Worm (Caenorhabditis elegans): ENCODE data around the gene ndx-3.
"Not testable (repeated sequence)": the region's sequence is repeated elsewhere in the genome, so short reads cannot be mapped to it uniquely, and the experiment has no call there.

DNA sequence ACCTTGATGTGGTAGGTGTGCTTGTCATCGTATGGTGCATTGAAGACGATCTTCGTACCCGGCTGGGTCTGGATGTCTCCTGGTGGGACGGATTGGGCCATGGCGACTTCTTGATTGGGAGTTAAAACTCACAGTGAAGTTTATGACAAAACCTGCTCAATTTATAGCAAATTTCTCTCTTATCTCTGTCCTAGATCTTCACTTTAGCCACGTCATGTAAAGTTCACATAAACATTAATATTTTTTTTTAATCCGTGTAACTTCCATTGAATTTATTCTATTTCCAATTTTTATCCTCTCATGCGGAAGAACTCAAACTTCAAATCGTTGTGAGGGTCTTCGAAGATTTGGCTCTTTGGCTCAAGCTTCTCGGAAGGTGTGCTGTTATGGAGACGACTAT lies 36.9 kb upstream of the ndx-3 start, which contains the start of gene msp-31:
- not testable (repeated sequence) for TF ChIP-seq tbx-37 (GFP tag; conservative IDR thresholded peaks at IDR 0.05); hnd-1 (tag; optimal IDR thresholded peaks at IDR 0.05); ceh-13 (GFP tag; optimal IDR thresholded peaks at IDR 0.05); tbx-11 (GFP tag; IDR thresholded peaks at IDR 0.05); ets-7 (tag; optimal IDR thresholded peaks at IDR 0.05); ama-1 (optimal IDR thresholded peaks at IDR 0.05); F13C5.2 (tag; optimal IDR thresholded peaks at IDR 0.05); flt-1 (GFP tag; IDR thresholded peaks at IDR 0.05); aly-1 (tag; optimal IDR thresholded peaks at IDR 0.05); pes-1 (GFP tag; IDR thresholded peaks at IDR 0.05); hmbx-1 (tag; optimal IDR thresholded peaks at IDR 0.05); ceh-36 (tag; optimal IDR thresholded peaks at IDR 0.05)
